Worm (Caenorhabditis elegans) whole organism, L4 larva: ENCODE data around the gene idpp-3.

ENCODE experiments used
- R02D3.7 ChIP-seq: fragments of 150-350 bp; sonication (generic microtip); optimal IDR thresholded peaks from 3 replicates; lab custom pipeline; 2014; ENCODE audit warnings: missing biosample characterization, missing genetic modification characterization
- attf-4 ChIP-seq: sonication (generic microtip); optimal IDR thresholded peaks from 3 replicates; lab custom pipeline; 2017; ENCODE audit warnings: missing biosample characterization, missing genetic modification characterization
- egl-27 ChIP-seq: sonication (generic microtip); optimal IDR thresholded peaks from 3 replicates; lab custom pipeline; 2017; ENCODE audit warnings: missing biosample characterization, missing genetic modification reagents, missing genetic modification characterization
- fkh-10 ChIP-seq: fragments of 150-350 bp; optimal IDR thresholded peaks from 2 replicates; lab custom pipeline; 2014; ENCODE audit warnings: missing biosample characterization, missing genetic modification reagents, missing genetic modification characterization
- lsy-2 ChIP-seq, 2 experiments: fragments of 150-350 bp in 1 of 2; sonication (generic microtip) in 1 of 2; optimal IDR thresholded peaks; 2 replicates each; lab custom pipeline; 2014 to 2017; ENCODE audit warnings: missing biosample characterization in 2 of 2, missing genetic modification characterization in 2 of 2
- nhr-6 ChIP-seq: fragments of 150-350 bp; optimal IDR thresholded peaks from 2 replicates; lab custom pipeline; 2014; ENCODE audit warnings: missing biosample characterization, missing genetic modification characterization
- nhr-77 ChIP-seq: fragments of 150-350 bp; optimal IDR thresholded peaks from 2 replicates; lab custom pipeline; 2014; ENCODE audit warnings: missing biosample characterization, missing genetic modification characterization
- unc-62 ChIP-seq, 3 experiments: fragments of 150-350 bp in 1 of 3; sonication (generic microtip); optimal IDR thresholded peaks in 2 of 3; peaks in 1 of 3; 1 replicate in 1 of 3; 2 replicates in 2 of 3; lab custom pipeline; 2014 to 2017; ENCODE audit warnings: missing biosample characterization in 3 of 3, missing genetic modification characterization in 3 of 3, missing genetic modification reagents in 3 of 3, missing genotype in 1 of 3
- zip-2 ChIP-seq: fragments of 150-350 bp; optimal IDR thresholded peaks from 2 replicates; lab custom pipeline; 2014; ENCODE audit warnings: missing biosample characterization, missing genetic modification characterization

DNA sequence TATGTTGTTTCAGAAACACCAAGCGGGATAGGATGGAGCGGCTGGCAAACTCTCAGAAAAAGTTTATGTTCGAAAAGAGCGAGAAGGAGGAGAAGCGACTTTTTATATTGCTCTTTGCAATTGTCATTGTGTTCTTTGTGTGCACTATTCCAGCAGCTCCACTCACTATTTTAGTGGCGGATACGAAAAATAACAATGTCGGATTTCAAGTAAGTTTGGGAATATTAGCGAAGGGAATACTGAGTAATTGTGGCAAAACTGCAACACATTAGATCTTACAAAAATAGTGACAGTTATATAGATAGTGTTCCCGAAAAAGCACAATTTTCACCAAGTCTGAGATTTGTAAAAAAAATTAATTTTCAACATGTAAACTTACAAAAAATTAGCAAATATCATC is 38.6 kb downstream of the idpp-3 start:
- TF ChIP-seq zip-2 (no peak), R02D3.7 (tag; lab: Kevin White, UChicago) (no peak), fkh-10 (GFP tag; lab: Kevin White, UChicago) (no peak), unc-62 (GFP tag; optimal IDR thresholded peaks at IDR 0.05 in 1 of 2; lab: Kevin White, UChicago) (no peak), unc-62 (tag; optimal IDR thresholded peaks at IDR 0.05; lab: Kevin White, UChicago) (no peak), egl-27 (tag; lab: Kevin White, UChicago) (no peak), attf-4 (tag; lab: Kevin White, UChicago) (no peak), lsy-2 (tag; optimal IDR thresholded peaks at IDR 0.05; lab: Kevin White, UChicago) (no peak), nhr-6 (tag; lab: Kevin White, UChicago) (no peak), nhr-77 (tag; lab: Kevin White, UChicago) (no peak)
